Worm (Caenorhabditis elegans): ENCODE results near the gene prmt-9.
"Not testable (repeated sequence)": the region's sequence is repeated elsewhere in the genome, so short reads cannot be mapped to it uniquely, and the experiment has no call there.

prmt-9 gene

DNA sequence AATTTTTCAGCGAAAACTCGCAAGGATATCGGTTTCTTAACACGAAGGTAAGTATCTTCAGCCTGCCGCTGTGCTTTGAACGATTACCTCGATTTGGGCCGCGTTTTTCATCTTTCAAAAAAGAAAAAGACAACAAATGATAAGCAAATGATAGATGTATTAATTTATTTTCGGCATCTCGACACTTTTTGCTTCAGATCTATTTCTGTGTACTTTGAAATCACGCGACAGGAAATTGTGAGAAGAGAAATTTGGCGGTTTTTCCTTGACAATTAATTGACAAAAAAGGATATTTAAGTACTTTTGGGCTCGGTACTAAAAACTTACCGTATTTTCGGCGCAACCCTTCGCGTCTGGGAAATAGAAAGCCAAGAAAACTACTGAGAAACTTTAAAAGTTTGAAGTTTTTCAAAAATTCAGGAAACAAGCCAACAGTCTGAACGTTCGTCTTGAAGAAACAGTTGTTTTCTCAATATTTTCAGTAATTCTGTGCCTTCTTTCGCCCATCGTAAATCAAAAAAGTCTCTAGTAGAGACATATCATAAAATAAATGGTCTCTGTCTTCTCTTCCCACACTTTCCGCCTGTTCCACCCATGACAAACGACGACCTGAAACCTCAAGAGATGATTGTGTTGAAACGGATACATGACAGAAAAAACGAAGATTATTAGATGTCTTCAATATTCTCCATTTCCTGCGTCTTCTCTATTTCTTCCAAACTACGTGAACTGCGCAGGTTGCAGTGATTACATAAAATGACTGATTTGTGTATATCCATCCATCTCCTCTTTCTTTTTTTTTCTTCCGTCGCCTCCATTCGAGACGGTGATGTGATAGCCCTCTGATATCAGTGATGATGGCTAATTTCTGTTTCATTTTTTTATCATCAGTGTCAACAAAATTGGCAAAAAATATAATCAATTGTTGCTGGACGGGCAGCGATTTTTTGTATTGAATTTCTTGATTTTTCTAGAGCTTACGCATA is 43.0 kb downstream of the prmt-9 start:
- no peak for TF ChIP-seq pha-2 (tag; optimal IDR thresholded peaks at IDR 0.05)
- TF ChIP-seq dmd-4 (tag; optimal IDR thresholded peaks at IDR 0.05; ENCODE audit: borderline replicate concordance): no peak

- no peak for TF ChIP-seq hlh-8 (tag; optimal IDR thresholded peaks at IDR 0.05)
- TF ChIP-seq pat-9 (tag; optimal IDR thresholded peaks at IDR 0.05): no peak
- no peak for TF ChIP-seq dve-1 (tag; optimal IDR thresholded peaks at IDR 0.05)
- TF ChIP-seq C08G9.2 (tag; optimal IDR thresholded peaks at IDR 0.05): no peak
- no peak for TF ChIP-seq hlh-30 (tag; optimal IDR thresholded peaks at IDR 0.05; ENCODE audit: insufficient read depth)
- TF ChIP-seq ceh-19 (GFP tag; optimal IDR thresholded peaks at IDR 0.05): no peak
- TF ChIP-seq che-1 (tag; optimal IDR thresholded peaks at IDR 0.05): no peak
- TF ChIP-seq ceh-2 (tag; optimal IDR thresholded peaks at IDR 0.05): no peak
- no peak for TF ChIP-seq ceh-6 (GFP tag; optimal IDR thresholded peaks at IDR 0.05)
- no peak for TF ChIP-seq ceh-31 (tag; optimal IDR thresholded peaks at IDR 0.05)
- TF ChIP-seq hlh-6 (tag; optimal IDR thresholded peaks at IDR 0.05): no peak
Observed at ce11 chrIV:12640137-12640536, 44.0 kb downstream of the prmt-9 start, which contains the start of gene vha-7. Gene vha-7, plus strand, starts transcription at chrIV:12640462.

DNA sequence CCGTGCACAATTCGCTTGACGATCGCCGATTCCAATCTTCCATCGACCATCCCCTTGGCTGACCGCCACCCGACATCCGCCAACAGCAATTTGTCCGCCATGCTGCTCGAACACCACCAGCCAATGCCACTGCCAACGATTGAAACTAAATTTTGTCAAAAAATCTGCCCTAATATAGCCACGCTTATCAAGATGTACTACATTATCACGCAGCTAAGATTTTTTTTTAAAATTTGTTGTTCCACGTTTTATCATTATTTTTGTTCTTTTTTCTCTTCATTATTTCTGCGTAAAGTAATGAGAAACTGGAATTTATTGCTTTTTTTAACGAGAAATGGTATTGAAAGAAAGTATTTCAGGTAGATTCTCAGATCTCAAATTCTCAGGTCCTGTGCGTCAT is 44.9 kb downstream of the prmt-9 start, which contains the start of gene C26H9A.3:
TSS of gene C26H9A.3 (minus strand) at position 101 of the 400 bp plus-strand sequence.
- not testable (repeated sequence) for TF ChIP-seq unc-3 (GFP tag; conservative IDR thresholded peaks at IDR 0.05); unc-3 (tag; optimal IDR thresholded peaks at IDR 0.05); K09A11.1 (tag; optimal IDR thresholded peaks at IDR 0.05; ENCODE audit: insufficient read depth); ahr-1 (tag; optimal IDR thresholded peaks at IDR 0.05)

ce11 chrIV:12637340-12637739 is 46.8 kb downstream of the prmt-9 start:
- TF ChIP-seq unc-55 (GFP tag; optimal IDR thresholded peaks at IDR 0.05): peak; percentile 94
- no peak for TF ChIP-seq unc-3 (GFP tag; conservative IDR thresholded peaks at IDR 0.05)
- no peak for TF ChIP-seq unc-3 (tag; optimal IDR thresholded peaks at IDR 0.05)
- no peak for TF ChIP-seq hlh-6 (tag; optimal IDR thresholded peaks at IDR 0.05)
- TF ChIP-seq elt-4 (tag; optimal IDR thresholded peaks at IDR 0.05): no peak
- no peak for TF ChIP-seq nfya-1 (tag; optimal IDR thresholded peaks at IDR 0.05)
- peak; percentile 71 for TF ChIP-seq ceh-18 (tag; optimal IDR thresholded peaks at IDR 0.05)
- no peak for TF ChIP-seq pha-4 (tag; optimal IDR thresholded peaks at IDR 0.05)
- peak; percentile 69 for TF ChIP-seq rnt-1 (tag; optimal IDR thresholded peaks at IDR 0.05)
- no peak for TF ChIP-seq ceh-24 (tag; optimal IDR thresholded peaks at IDR 0.05)

DNA sequence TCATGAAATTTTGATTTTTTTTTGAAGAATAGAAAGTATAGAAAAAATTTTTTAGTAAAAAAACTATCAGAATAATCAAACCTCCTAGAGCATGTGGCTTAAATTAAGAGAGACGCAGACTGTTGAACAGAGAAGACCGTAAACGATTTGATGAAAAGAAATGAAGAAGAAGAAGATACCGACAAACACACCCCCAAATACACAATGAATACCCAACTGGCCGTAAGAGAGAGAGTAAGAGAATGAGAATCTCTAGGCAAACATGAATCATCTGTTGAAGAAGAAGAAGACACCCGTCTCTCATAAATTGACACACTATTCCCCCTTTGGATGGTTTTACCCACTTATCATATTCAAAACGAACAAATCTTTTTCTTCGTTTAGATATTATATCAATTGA is 50.4 kb downstream of the prmt-9 start:
- no peak for TF ChIP-seq lim-6 (tag; optimal IDR thresholded peaks at IDR 0.05)
- peak; percentile 46 for TF ChIP-seq dve-1 (tag; optimal IDR thresholded peaks at IDR 0.05)
- TF ChIP-seq elt-2 (tag; optimal IDR thresholded peaks at IDR 0.05): peak; percentile 11
- TF ChIP-seq ceh-34 (tag; optimal IDR thresholded peaks at IDR 0.05): peak; percentile 0

DNA sequence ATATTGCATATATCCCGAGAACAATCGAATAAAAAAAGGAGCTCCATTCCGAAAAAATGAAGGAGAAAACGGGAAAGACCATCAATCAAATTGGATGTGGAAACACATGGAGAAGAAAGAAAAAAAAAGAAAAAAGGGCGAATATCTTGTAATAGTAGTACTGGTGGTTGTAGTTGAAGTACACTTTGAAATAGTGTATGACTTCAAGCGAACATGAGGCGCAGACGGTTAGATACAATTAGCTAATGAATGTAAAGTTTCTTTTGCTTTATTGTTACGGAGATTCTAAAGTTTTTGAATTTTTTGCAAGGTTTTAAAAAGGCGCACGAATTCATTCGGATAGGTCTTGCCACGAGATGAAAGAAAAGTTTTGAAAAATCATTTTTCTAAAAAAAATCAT is 51.7 kb downstream of the prmt-9 start:
- no peak for TF ChIP-seq pha-2 (tag; optimal IDR thresholded peaks at IDR 0.05)
- TF ChIP-seq nhr-11 (tag; optimal IDR thresholded peaks at IDR 0.05): no peak
- peak; percentile 22 for TF ChIP-seq unc-42 (tag; optimal IDR thresholded peaks at IDR 0.05)

Measured in whole organism, late embryonic.